Worm (Caenorhabditis elegans): Measurements from ENCODE around the gene T07A9.14.

DNA sequence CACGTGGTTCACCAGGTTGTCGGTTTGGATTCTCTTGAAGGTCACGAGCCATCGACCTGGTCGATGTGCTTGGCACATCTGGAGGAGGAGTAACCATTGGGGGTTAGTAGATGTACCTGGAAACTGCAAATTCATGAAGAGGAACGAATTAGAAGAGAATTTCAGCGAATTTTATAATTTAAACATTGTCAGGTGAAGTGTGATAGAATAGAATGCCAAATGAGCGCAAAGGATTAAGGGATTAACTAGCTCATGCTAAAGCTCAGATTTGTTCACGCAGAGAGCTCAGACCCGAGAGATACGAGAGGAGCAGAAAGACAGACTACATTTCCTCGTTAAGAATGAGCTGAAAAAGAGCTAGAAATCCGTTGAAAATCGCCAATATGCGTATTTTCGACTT is 38.6 kb downstream of the T07A9.14 start, which contains the start of gene daf-18:
- TF ChIP-seq him-1 (tag; optimal IDR thresholded peaks at IDR 0.05) (no peak), W03F9.2 (tag; optimal IDR thresholded peaks at IDR 0.05) (no peak)

Measured in whole organism, L4/young adult.